Worm (Caenorhabditis elegans) whole organism, late embryonic: ENCODE results near the gene F49F1.11.

ENCODE experiments used
- fax-1 ChIP-seq: sonication (generic microtip); optimal IDR thresholded peaks from 2 replicates; lab custom pipeline; 2016; ENCODE audit warnings: missing genotype, missing genetic modification characterization, missing compliant biosample characterization
- mec-3 ChIP-seq: sonication (generic microtip); optimal IDR thresholded peaks from 2 replicates; lab custom pipeline; 2016; ENCODE audit warnings: borderline replicate concordance, missing genetic modification characterization, missing compliant biosample characterization

DNA sequence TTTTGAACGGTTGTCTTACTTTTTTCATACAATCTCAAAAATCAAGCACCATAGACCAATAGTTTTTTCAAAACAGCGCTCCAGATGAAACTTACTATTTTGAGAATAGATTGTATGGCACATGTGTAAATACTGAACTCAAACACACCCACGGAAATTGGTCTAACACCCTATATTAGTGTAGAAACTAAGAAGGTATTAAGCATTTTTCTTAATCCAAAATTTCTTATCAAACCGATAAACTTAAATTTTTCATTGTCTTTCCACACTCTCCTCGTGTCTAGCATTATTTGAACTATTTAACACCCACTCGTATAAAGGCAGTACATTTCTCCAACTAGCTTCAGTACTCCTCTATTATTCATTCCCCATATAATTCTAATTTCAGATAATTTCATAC, 8.9 kb upstream of the F49F1.11 start:
- TF ChIP-seq mec-3 (no peak), fax-1 (tag; lab: Kevin White, UChicago) (no peak)
